Fruit fly (Drosophila melanogaster): ENCODE results near the gene CG34393.

DNA sequence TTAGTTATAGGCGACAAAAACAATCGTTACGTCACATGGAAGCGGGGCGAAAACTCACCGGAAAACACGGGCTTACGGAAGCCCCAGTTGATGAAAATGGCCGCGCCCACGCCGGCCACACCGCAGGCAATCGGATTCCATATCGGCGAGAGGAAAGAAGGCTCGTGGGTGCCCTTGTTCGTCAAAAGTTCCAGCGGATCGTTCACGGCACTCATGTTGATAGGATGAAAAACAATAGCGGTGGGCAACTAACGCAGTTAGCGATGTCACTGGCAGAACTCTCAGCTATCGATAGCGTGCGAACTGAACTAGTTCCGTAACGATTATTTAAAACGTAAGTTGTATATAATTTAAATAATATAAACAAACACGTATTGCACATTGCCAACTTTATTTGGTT, 54.8 kb downstream of the CG34393 start, which contains the start of gene ND-B14.5B:
- TF ChIP-seq CG8159 (tag; optimal IDR thresholded peaks at IDR 0.05) (no peak), CG13204 (GFP tag; optimal IDR thresholded peaks at IDR 0.05) (no peak), CG10348 (GFP tag; IDR thresholded peaks at IDR 0.05) (no peak), Snoo (tag; optimal IDR thresholded peaks at IDR 0.05) (no peak), Pif1B (GFP tag; optimal IDR thresholded peaks at IDR 0.05) (no peak), CG17806 (tag; optimal IDR thresholded peaks at IDR 0.05) (no peak), CG34367 (tag; optimal IDR thresholded peaks at IDR 0.05) (no peak), CG9948 (tag; optimal IDR thresholded peaks at IDR 0.05) (no peak), EcR (GFP tag; optimal IDR thresholded peaks at IDR 0.05) (no peak), CG4496 (GFP tag; IDR thresholded peaks at IDR 0.05) (no peak), CG14655 (GFP tag; optimal IDR thresholded peaks at IDR 0.05) (no peak), CG8301 (tag; optimal IDR thresholded peaks at IDR 0.05) (no peak), gl (tag; optimal IDR thresholded peaks at IDR 0.05) (no peak)

Data from whole organism, pupa.